Fruit fly (Drosophila melanogaster) whole organism, embryonic: ENCODE measurements around the gene CG13252.

ENCODE experiments used
- Atf3 ChIP-seq: fragments of 200-800 bp; sonication (Bioruptor generic); optimal IDR thresholded peaks from 3 replicates; lab custom pipeline; 2016; ENCODE audit warnings: missing biosample characterization, missing genetic modification characterization
- Awh ChIP-seq: fragments of 200-800 bp; sonication (Bioruptor generic); IDR thresholded peaks from 2 replicates; pipeline ENCODE4, ENCODE4 v1.3.6; 2022; ENCODE audit warnings: missing biosample characterization, missing genetic modification characterization
- BEAF-32 ChIP-seq: fragments of 200-800 bp; sonication (Bioruptor generic); optimal IDR thresholded peaks from 3 replicates; lab custom pipeline; 2017; ENCODE audit warnings: missing biosample characterization, missing genetic modification characterization, mild to moderate bottlenecking, moderate library complexity, missing genetic modification reagents
- Bgb ChIP-seq: fragments of 200-800 bp; sonication (Bioruptor generic); IDR thresholded peaks from 2 replicates; pipeline ENCODE4 v1.3.6; 2022; ENCODE audit warnings: missing biosample characterization, missing genetic modification characterization; ENCODE audit not compliant: partially characterized antibody
- CG10267 ChIP-seq: fragments of 200-800 bp; sonication (Bioruptor generic); optimal IDR thresholded peaks from 2 replicates; lab custom pipeline; 2018; ENCODE audit warnings: missing biosample characterization, mild to moderate bottlenecking, missing genetic modification characterization, moderate library complexity
- CG10274 ChIP-seq: fragments of 200-800 bp; sonication (Bioruptor generic); optimal IDR thresholded peaks from 3 replicates; lab custom pipeline; 2017; ENCODE audit warnings: missing biosample characterization, mild to moderate bottlenecking, missing genetic modification characterization
- CG10543 ChIP-seq: fragments of 200-800 bp; sonication (Bioruptor generic); optimal IDR thresholded peaks from 3 replicates; lab custom pipeline; 2017; ENCODE audit warnings: missing biosample characterization, mild to moderate bottlenecking, missing genetic modification characterization, moderate library complexity
- CG10959 ChIP-seq: fragments of 200-800 bp; sonication (Bioruptor generic); IDR thresholded peaks from 2 replicates; pipeline ENCODE4 v1.3.6; 2022; ENCODE audit warnings: missing biosample characterization, missing genetic modification characterization
- CG12299 ChIP-seq: fragments of 200-800 bp; sonication (Bioruptor generic); optimal IDR thresholded peaks from 2 replicates; lab custom pipeline; 2018; ENCODE audit warnings: missing biosample characterization, mild to moderate bottlenecking, missing genetic modification characterization
- CG12391 ChIP-seq: fragments of 200-800 bp; sonication (Bioruptor generic); optimal IDR thresholded peaks from 3 replicates; lab custom pipeline; 2018; ENCODE audit warnings: missing biosample characterization, mild to moderate bottlenecking, missing genetic modification characterization, moderate library complexity
- CG13894 ChIP-seq: fragments of 200-800 bp; sonication (Bioruptor generic); optimal IDR thresholded peaks from 3 replicates; lab custom pipeline; 2018; ENCODE audit warnings: missing biosample characterization, mild to moderate bottlenecking, missing genetic modification characterization, moderate library complexity
- CG15269 ChIP-seq: fragments of 200-800 bp; sonication (Bioruptor generic); optimal IDR thresholded peaks from 2 replicates; lab custom pipeline; 2018; ENCODE audit warnings: missing biosample characterization, mild to moderate bottlenecking, missing genetic modification characterization, moderate library complexity
- CG1529 ChIP-seq: fragments of 200-800 bp; sonication (Bioruptor generic); optimal IDR thresholded peaks from 3 replicates; lab custom pipeline; 2018; ENCODE audit warnings: missing biosample characterization, missing genetic modification characterization
- CG2199 ChIP-seq: fragments of 200-800 bp; sonication (Bioruptor generic); IDR thresholded peaks from 3 replicates; pipeline ENCODE4 v1.3.6; 2022; ENCODE audit warnings: missing biosample characterization, missing genetic modification characterization
- CG34422 ChIP-seq: fragments of 200-800 bp; sonication (Bioruptor generic); IDR thresholded peaks from 3 replicates; pipeline ENCODE4 v1.3.6; 2022; ENCODE audit warnings: missing biosample characterization, missing genetic modification characterization
- CG3726 ChIP-seq: fragments of 200-800 bp; sonication (Bioruptor generic); IDR thresholded peaks from 3 replicates; pipeline ENCODE4, ENCODE4 v1.3.6; 2022; ENCODE audit warnings: missing biosample characterization, missing genetic modification characterization
- CG43689 ChIP-seq: fragments of 200-800 bp; sonication (Bioruptor generic); IDR thresholded peaks from 2 replicates; pipeline ENCODE4 v1.3.6; 2022; ENCODE audit warnings: missing biosample characterization, missing genetic modification characterization
- CG6689 ChIP-seq: fragments of 200-800 bp; sonication (Bioruptor generic); IDR thresholded peaks from 2 replicates; pipeline ENCODE4 v1.3.6; 2022; ENCODE audit warnings: missing biosample characterization, missing genetic modification characterization
- CG7839 ChIP-seq: fragments of 200-800 bp; sonication (Bioruptor generic); optimal IDR thresholded peaks from 3 replicates; lab custom pipeline; 2018; ENCODE audit warnings: missing biosample characterization, mild to moderate bottlenecking, missing genetic modification characterization, moderate library complexity
- CG9797 ChIP-seq: fragments of 200-800 bp; sonication (Bioruptor generic); optimal IDR thresholded peaks from 3 replicates; lab custom pipeline; 2018; ENCODE audit warnings: missing biosample characterization, mild to moderate bottlenecking, missing genetic modification characterization
- CG9876 ChIP-seq: fragments of 200-800 bp; sonication (Bioruptor generic); optimal IDR thresholded peaks from 2 replicates; lab custom pipeline; 2016; ENCODE audit warnings: missing biosample characterization, missing genetic modification characterization
- CkIIα-i1 ChIP-seq: fragments of 200-800 bp; sonication (Bioruptor generic); IDR thresholded peaks from 2 replicates; pipeline ENCODE4 v1.3.6; 2022; ENCODE audit warnings: missing biosample characterization, missing genetic modification characterization
- Dip3 ChIP-seq: fragments of 200-800 bp; sonication (Bioruptor generic); optimal IDR thresholded peaks from 3 replicates; lab custom pipeline; 2016; ENCODE audit warnings: missing biosample characterization, missing genetic modification characterization
- Ets65A ChIP-seq: fragments of 200-800 bp; sonication (Bioruptor generic); peaks from one replicate; lab custom pipeline; 2016; ENCODE audit warnings: missing biosample characterization, missing genetic modification characterization
- Hr78 ChIP-seq, 2 experiments: fragments of 200-800 bp in 1 of 2; fragments of >200 bp in 1 of 2; sonication (Bioruptor generic) in 1 of 2; optimal IDR thresholded peaks; 2 replicates each; lab custom pipeline; 2017 to 2019; ENCODE audit warnings: missing biosample characterization in 2 of 2, missing genetic modification characterization in 2 of 2, mild to moderate bottlenecking in 1 of 2, moderate library complexity in 1 of 2
- Lhr ChIP-seq: fragments of 200-800 bp; sonication (Bioruptor generic); optimal IDR thresholded peaks from 3 replicates; lab custom pipeline; 2017; ENCODE audit warnings: mild to moderate bottlenecking, missing biosample characterization, missing genetic modification reagents, missing genetic modification characterization
- NC2α ChIP-seq: fragments of 200-800 bp; sonication (Bioruptor generic); optimal IDR thresholded peaks from 2 replicates; lab custom pipeline; 2016; ENCODE audit warnings: missing biosample characterization, missing genetic modification characterization
- Sox100B ChIP-seq: fragments of 200-800 bp; sonication (Bioruptor generic); optimal IDR thresholded peaks from 3 replicates; lab custom pipeline; 2018; ENCODE audit warnings: missing biosample characterization, mild to moderate bottlenecking, missing genetic modification characterization
- ab ChIP-seq: fragments of 200-800 bp; sonication (Bioruptor generic); optimal IDR thresholded peaks from 2 replicates; lab custom pipeline; 2016; ENCODE audit warnings: missing biosample characterization, missing genetic modification characterization
- bowl ChIP-seq: fragments of 200-800 bp; sonication (Bioruptor generic); IDR thresholded peaks from 2 replicates; pipeline ENCODE4 v1.3.6; 2022; ENCODE audit warnings: missing biosample characterization, missing genetic modification characterization
- chinmo ChIP-seq: fragments of 200-800 bp; sonication (Bioruptor generic); IDR thresholded peaks from 4 replicates; pipeline ENCODE4 v1.3.6; 2022; ENCODE audit warnings: missing biosample characterization, missing genetic modification characterization; ENCODE audit not compliant: partially characterized antibody
- crol ChIP-seq: fragments of 200-800 bp; sonication (Bioruptor generic); IDR thresholded peaks from 2 replicates; pipeline ENCODE4 v1.3.6; 2022; ENCODE audit warnings: missing biosample characterization, missing genetic modification characterization
- cwo ChIP-seq: fragments of 200-800 bp; sonication (Bioruptor generic); optimal IDR thresholded peaks from 3 replicates; lab custom pipeline; 2017; ENCODE audit warnings: missing biosample characterization, missing genetic modification characterization, mild to moderate bottlenecking, moderate library complexity, missing genetic modification reagents
- da ChIP-seq: fragments of 200-800 bp; sonication (Bioruptor generic); optimal IDR thresholded peaks from 2 replicates; lab custom pipeline; 2016; ENCODE audit warnings: missing biosample characterization, missing genetic modification characterization
- dmrt99B ChIP-seq: fragments of 200-800 bp; sonication (Bioruptor generic); optimal IDR thresholded peaks from 2 replicates; lab custom pipeline; 2018; ENCODE audit warnings: missing biosample characterization, mild to moderate bottlenecking, missing genetic modification characterization, moderate library complexity
- grau ChIP-seq: fragments of 200-800 bp; optimal IDR thresholded peaks from 3 replicates; lab custom pipeline; 2019; ENCODE audit warnings: missing biosample characterization, mild to moderate bottlenecking, missing genetic modification characterization, moderate library complexity
- h ChIP-seq: fragments of >200 bp; optimal IDR thresholded peaks from 2 replicates; lab custom pipeline; 2017
- her ChIP-seq: fragments of 200-800 bp; sonication (Bioruptor generic); optimal IDR thresholded peaks from 2 replicates; lab custom pipeline; 2016; ENCODE audit warnings: missing biosample characterization, missing genetic modification characterization
- hth ChIP-seq: fragments of >200 bp; optimal IDR thresholded peaks from 2 replicates; lab custom pipeline; 2017; ENCODE audit warnings: inconsistent platforms
- jumu ChIP-seq: fragments of 200-800 bp; sonication (Bioruptor generic); optimal IDR thresholded peaks from 3 replicates; lab custom pipeline; 2016; ENCODE audit warnings: missing biosample characterization, missing genetic modification characterization
- lab ChIP-seq: fragments of 200-800 bp; sonication (Bioruptor generic); optimal IDR thresholded peaks from 3 replicates; lab custom pipeline; 2017; ENCODE audit warnings: missing biosample characterization, missing genetic modification characterization, mild to moderate bottlenecking, moderate library complexity, missing genetic modification reagents
- lilli ChIP-seq: fragments of 200-800 bp; sonication (Bioruptor generic); optimal IDR thresholded peaks from 3 replicates; lab custom pipeline; 2016; ENCODE audit warnings: missing biosample characterization, missing genetic modification characterization
- mld ChIP-seq: fragments of 200-800 bp; sonication (Bioruptor generic); IDR thresholded peaks from 3 replicates; pipeline ENCODE4 v1.3.6; 2022; ENCODE audit warnings: missing biosample characterization, missing genetic modification characterization; ENCODE audit not compliant: partially characterized antibody
- nmo ChIP-seq: fragments of 200-800 bp; sonication (Bioruptor generic); optimal IDR thresholded peaks from 2 replicates; lab custom pipeline; 2018; ENCODE audit warnings: missing biosample characterization, mild to moderate bottlenecking, missing genetic modification characterization, moderate library complexity
- peb ChIP-seq: fragments of 200-800 bp; sonication (Bioruptor generic); IDR thresholded peaks from 2 replicates; pipeline ENCODE4 v1.3.6; 2022; ENCODE audit warnings: missing biosample characterization, missing genetic modification characterization
- pita ChIP-seq: fragments of 200-800 bp; sonication (Bioruptor generic); optimal IDR thresholded peaks from 2 replicates; lab custom pipeline; 2017; ENCODE audit warnings: missing biosample characterization, mild to moderate bottlenecking, missing genetic modification characterization
- sd ChIP-seq: fragments of 200-800 bp; sonication (Bioruptor generic); optimal IDR thresholded peaks from 3 replicates; lab custom pipeline; 2018; ENCODE audit warnings: missing biosample characterization, mild to moderate bottlenecking, missing genetic modification characterization, moderate library complexity
- sim ChIP-seq: fragments of 200-800 bp; sonication (Bioruptor generic); IDR thresholded peaks from 2 replicates; pipeline ENCODE4 v1.3.6; 2022; ENCODE audit warnings: missing biosample characterization, missing genetic modification characterization
- wek ChIP-seq: fragments of 200-800 bp; sonication (Bioruptor generic); optimal IDR thresholded peaks from 3 replicates; lab custom pipeline; 2018; ENCODE audit warnings: missing biosample characterization, mild to moderate bottlenecking, missing genetic modification characterization, moderate library complexity

CG13252 gene

DNA sequence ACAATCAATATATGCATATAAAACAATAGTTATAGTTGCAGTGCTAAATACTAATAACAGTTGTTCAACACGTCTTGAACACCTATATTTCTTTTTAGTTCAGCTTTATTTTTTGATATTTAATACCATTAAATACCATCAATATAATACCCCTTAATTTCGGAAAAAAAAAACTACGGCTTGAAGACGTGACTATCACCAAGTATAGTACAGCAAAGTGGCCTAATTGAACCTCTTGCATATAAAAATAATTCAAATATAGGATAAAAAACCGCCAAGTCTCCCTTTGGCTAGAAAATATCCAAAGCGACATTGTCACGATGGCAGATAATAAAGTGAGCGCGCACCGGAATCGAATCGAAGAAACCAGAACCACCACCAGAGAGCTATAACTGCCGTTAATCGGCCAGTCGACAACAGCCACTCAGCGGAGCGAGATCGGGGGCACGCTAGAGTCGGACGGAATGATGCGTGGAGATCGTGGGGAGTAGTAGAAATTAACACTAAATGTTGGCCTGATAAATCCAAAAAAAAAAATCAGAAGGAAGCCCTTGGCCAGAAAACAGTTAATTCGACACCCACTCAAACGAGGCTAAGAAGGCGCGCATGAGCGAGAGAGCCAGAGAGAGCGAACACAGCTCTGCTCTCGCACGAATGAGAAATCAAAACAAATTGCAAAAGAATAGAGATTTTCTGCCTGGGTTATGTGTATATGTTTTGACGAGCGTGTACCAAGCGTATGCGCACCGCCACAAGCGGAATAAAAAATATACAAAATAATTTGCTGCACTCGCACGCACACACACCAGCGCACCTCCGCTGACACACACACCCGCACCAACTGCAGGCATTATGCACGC lies 54.7 kb downstream of the CG13252 start (continued):
- no peak for TF ChIP-seq crol (GFP tag; lab: Robert Waterston, UW)
- TF ChIP-seq chinmo (GFP tag; lab: Robert Waterston, UW) = peak; percentile 79; the same call in 3 of the 4 replicates
- no peak for TF ChIP-seq hth (lab: Kevin White, UChicago)
- peak; percentile 50 for TF ChIP-seq CG7839 (tag; lab: Kevin White, UChicago)
- TF ChIP-seq mld = no peak
- no peak for TF ChIP-seq sim
- peak; percentile 37 for TF ChIP-seq dmrt99B
- no peak for TF ChIP-seq ab (GFP tag; lab: Kevin White, UChicago)
- peak; percentile 55 for TF ChIP-seq CG15269 (tag; lab: Kevin White, UChicago)
- TF ChIP-seq CG1529 (GFP tag; lab: Kevin White, UChicago) = no peak
- peak; percentile 15 for TF ChIP-seq CG9876
- TF ChIP-seq nmo (GFP tag; lab: Kevin White, UChicago) = peak; percentile 44
- TF ChIP-seq Ets65A (GFP tag; lab: Kevin White, UChicago) = peak; percentile 26
- TF ChIP-seq CG13894 (tag; lab: Kevin White, UChicago) = peak; percentile 78
- no peak for TF ChIP-seq bowl
- peak; percentile 45; the same call in 1 of the 3 replicates for TF ChIP-seq CG34422 (GFP tag; lab: Robert Waterston, UW)
- TF ChIP-seq peb (GFP tag; lab: Robert Waterston, UW) = no peak
- no peak for TF ChIP-seq Hr78 (GFP tag; optimal IDR thresholded peaks at IDR 0.05; lab: Kevin White, UChicago)
- no peak for TF ChIP-seq NC2α (GFP tag; lab: Kevin White, UChicago)
- TF ChIP-seq Lhr (GFP tag; lab: Kevin White, UChicago) = no peak
- no peak for TF ChIP-seq CG43689 (GFP tag; lab: Robert Waterston, UW)
- TF ChIP-seq Atf3 (GFP tag; lab: Kevin White, UChicago) = no peak
- peak; percentile 57 for TF ChIP-seq CG12391 (tag; lab: Kevin White, UChicago)
- no peak for TF ChIP-seq CG3726 (GFP tag; lab: Robert Waterston, UW)
- TF ChIP-seq BEAF-32 (GFP tag; lab: Kevin White, UChicago) = peak; percentile 44
- no peak for TF ChIP-seq jumu (GFP tag; lab: Kevin White, UChicago)
- no peak for TF ChIP-seq pita (GFP tag; lab: Kevin White, UChicago)
- TF ChIP-seq h = no peak
- no peak for TF ChIP-seq CkIIα-i1 (GFP tag; lab: Robert Waterston, UW)
- TF ChIP-seq CG2199 (GFP tag; lab: Robert Waterston, UW) = peak; percentile 81; the same call in 2 of the 3 replicates
- TF ChIP-seq sd (tag; lab: Kevin White, UChicago) = no peak
- TF ChIP-seq Bgb (GFP tag; lab: Robert Waterston, UW) = peak; percentile 50; the same call in 1 of the 2 replicates
- TF ChIP-seq Dip3 (GFP tag; lab: Kevin White, UChicago) = peak; percentile 48
- no peak for TF ChIP-seq CG10274 (GFP tag; lab: Kevin White, UChicago)
- peak; percentile 59 for TF ChIP-seq CG10543 (GFP tag; lab: Kevin White, UChicago)
- TF ChIP-seq wek = no peak
- TF ChIP-seq her (GFP tag; lab: Kevin White, UChicago) = peak; percentile 42
- peak; percentile 32 for TF ChIP-seq CG12299
- 0 out of 2 replicates have a peak, but pooled peaks have one; percentile 25 for TF ChIP-seq CG10959 (GFP tag; lab: Robert Waterston, UW)
- TF ChIP-seq cwo = no peak
- no peak for TF ChIP-seq CG9797
- no peak for TF ChIP-seq da (GFP tag; lab: Kevin White, UChicago)
- TF ChIP-seq lilli (GFP tag; lab: Kevin White, UChicago) = peak; percentile 23
- no peak for TF ChIP-seq CG6689
- TF ChIP-seq CG10267 = peak; percentile 49
- no peak for TF ChIP-seq Awh (GFP tag; lab: Robert Waterston, UW)
- peak; percentile 40 for TF ChIP-seq grau (tag; lab: Kevin White, UChicago)
- peak; percentile 70 for TF ChIP-seq lab (GFP tag; lab: Kevin White, UChicago)
- TF ChIP-seq Sox100B = no peak
